Worm (Caenorhabditis elegans): ENCODE measurements around the gene spp-24.
A peak's percentile ranks its signal among the peaks of the same experiment; 100 is the strongest.

spp-24 gene

ce11 chrII:18787-19186 lies 20.6 kb downstream of the spp-24 start (continued):
- TF ChIP-seq nfya-1 (tag; optimal IDR thresholded peaks at IDR 0.05; ENCODE audit: insufficient read depth) (peak; percentile 75), ZK546.5 (tag; optimal IDR thresholded peaks at IDR 0.05) (no peak), elt-2 (tag; optimal IDR thresholded peaks at IDR 0.05) (peak; percentile 66), nhr-77 (tag; optimal IDR thresholded peaks at IDR 0.05) (no peak), nhr-25 (tag; optimal IDR thresholded peaks at IDR 0.05) (peak; percentile 95)

- TF ChIP-seq nhr-28 (tag; optimal IDR thresholded peaks at IDR 0.05) (no peak), pqm-1 (tag; optimal IDR thresholded peaks at IDR 0.05) (no peak), jun-1 (tag; optimal IDR thresholded peaks at IDR 0.05) (no peak), ama-1 (optimal IDR thresholded peaks at IDR 0.05) (no peak), nhr-23 (tag; optimal IDR thresholded peaks at IDR 0.05) (no peak), lin-39 (tag; optimal IDR thresholded peaks at IDR 0.05) (no peak), nhr-76 (tag; optimal IDR thresholded peaks at IDR 0.05) (no peak), nhr-12 (tag; optimal IDR thresholded peaks at IDR 0.05) (no peak), skn-1 (tag; optimal IDR thresholded peaks at IDR 0.05) (no peak), ztf-4 (tag; optimal IDR thresholded peaks at IDR 0.05) (no peak), daf-12 (tag; optimal IDR thresholded peaks at IDR 0.05) (no peak), nfya-1 (tag; optimal IDR thresholded peaks at IDR 0.05; ENCODE audit: insufficient read depth) (no peak), aly-2 (tag; optimal IDR thresholded peaks at IDR 0.05) (no peak), lsy-12 (tag; optimal IDR thresholded peaks at IDR 0.05) (no peak), snpc-4 (tag; optimal IDR thresholded peaks at IDR 0.05) (no peak), elt-1 (tag; optimal IDR thresholded peaks at IDR 0.05) (no peak), nhr-11 (tag; optimal IDR thresholded peaks at IDR 0.05) (no peak), fkh-2 (tag; optimal IDR thresholded peaks at IDR 0.05) (no peak), unc-39 (tag; optimal IDR thresholded peaks at IDR 0.05) (no peak)
Observed at ce11 chrII:12685-13084, 26.7 kb downstream of the spp-24 start, which contains the start of gene best-3. Gene best-3, plus strand, starts transcription at chrII:12985.

ce11 chrII:11783-12182 lies 27.6 kb downstream of the spp-24 start, which contains the start of gene best-4:
Gene best-4, minus strand, starts transcription at chrII:11883.
- TF ChIP-seq egl-27 (tag; optimal IDR thresholded peaks at IDR 0.05): no peak
- no peak for TF ChIP-seq jun-1 (tag; optimal IDR thresholded peaks at IDR 0.05)
- TF ChIP-seq lin-15B (tag; optimal IDR thresholded peaks at IDR 0.05): no peak
- TF ChIP-seq unc-62 (GFP tag; optimal IDR thresholded peaks at IDR 0.05): no peak
- TF ChIP-seq hmg-11 (tag; optimal IDR thresholded peaks at IDR 0.05): no peak
- no peak for TF ChIP-seq nhr-43 (tag; optimal IDR thresholded peaks at IDR 0.05; ENCODE audit: poor library complexity, severe bottlenecking)
- TF ChIP-seq lsy-12 (tag; optimal IDR thresholded peaks at IDR 0.05): no peak
- TF ChIP-seq sea-2 (GFP tag; optimal IDR thresholded peaks at IDR 0.05): no peak
- TF ChIP-seq nhr-237 (tag; optimal IDR thresholded peaks at IDR 0.05): no peak
- no peak for TF ChIP-seq fkh-10 (GFP tag; optimal IDR thresholded peaks at IDR 0.05)
- no peak for TF ChIP-seq fkh-2 (tag; optimal IDR thresholded peaks at IDR 0.05)
- no peak for TF ChIP-seq fos-1 (tag; optimal IDR thresholded peaks at IDR 0.05)
- no peak for TF ChIP-seq elt-2 (tag; optimal IDR thresholded peaks at IDR 0.05)
- TF ChIP-seq nhr-77 (tag; optimal IDR thresholded peaks at IDR 0.05): no peak
- no peak for TF ChIP-seq nhr-67 (tag; optimal IDR thresholded peaks at IDR 0.05)
- no peak for TF ChIP-seq pqm-1 (tag; optimal IDR thresholded peaks at IDR 0.05)
- TF ChIP-seq nhr-11 (tag; optimal IDR thresholded peaks at IDR 0.05): no peak

DNA sequence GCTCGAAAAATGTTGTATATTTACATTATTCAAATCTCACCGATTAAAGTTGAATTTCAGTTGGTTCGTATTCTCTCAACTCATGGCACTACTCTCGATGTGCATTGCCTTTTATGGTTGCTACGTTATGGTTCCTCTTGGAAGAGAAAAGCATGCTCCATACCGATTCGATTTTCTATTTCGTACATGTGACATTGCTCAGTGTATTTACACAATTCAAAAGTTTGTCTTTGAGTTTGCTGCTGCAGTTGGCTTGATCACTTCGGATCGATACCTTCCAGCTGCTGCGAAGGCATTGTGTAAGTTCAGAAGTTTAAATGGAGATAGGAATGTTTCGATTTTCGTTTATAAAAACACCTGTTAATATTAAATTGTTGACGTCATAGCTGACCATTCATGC lies 31.1 kb downstream of the spp-24 start:
- TF ChIP-seq ceh-16 (tag; optimal IDR thresholded peaks at IDR 0.05) (no peak), ZK546.5 (tag; optimal IDR thresholded peaks at IDR 0.05) (no peak), fkh-10 (GFP tag; optimal IDR thresholded peaks at IDR 0.05) (no peak), nhr-67 (tag; optimal IDR thresholded peaks at IDR 0.05) (no peak), elt-2 (tag; optimal IDR thresholded peaks at IDR 0.05) (no peak), ceh-28 (tag; optimal IDR thresholded peaks at IDR 0.05) (no peak), nhr-25 (tag; optimal IDR thresholded peaks at IDR 0.05) (no peak), lin-15B (tag; optimal IDR thresholded peaks at IDR 0.05) (no peak), nhr-23 (tag; optimal IDR thresholded peaks at IDR 0.05) (no peak), elt-1 (tag; optimal IDR thresholded peaks at IDR 0.05) (no peak), ama-1 (optimal IDR thresholded peaks at IDR 0.05) (no peak), pqm-1 (tag; optimal IDR thresholded peaks at IDR 0.05) (no peak), daf-12 (tag; optimal IDR thresholded peaks at IDR 0.05) (no peak), jun-1 (tag; optimal IDR thresholded peaks at IDR 0.05) (no peak), unc-39 (tag; optimal IDR thresholded peaks at IDR 0.05) (no peak), unc-62 (GFP tag; optimal IDR thresholded peaks at IDR 0.05) (no peak)

DNA sequence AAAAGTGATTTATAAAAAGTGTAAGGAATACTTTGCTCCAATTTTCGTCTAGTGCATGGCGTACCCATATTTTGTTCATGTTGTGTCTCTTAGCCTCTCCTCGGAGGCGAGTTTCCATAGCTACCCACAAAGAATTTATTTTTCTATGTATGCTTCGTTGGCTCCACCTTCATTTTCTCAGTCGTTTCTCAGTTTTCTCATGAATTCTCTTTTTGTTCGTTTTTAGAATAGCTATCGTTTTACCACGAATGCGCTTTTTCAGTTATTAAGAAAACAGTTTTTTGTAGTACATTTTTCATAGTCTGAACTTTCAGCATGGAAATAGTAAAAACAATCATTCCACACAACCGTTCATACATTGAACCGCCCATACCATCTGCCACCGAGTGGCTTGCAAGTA lies 33.0 kb downstream of the spp-24 start, which contains the start of gene osta-1:
TSS of gene osta-1 (plus strand) at position 309 of the 400 bp plus-strand sequence.
- no peak for TF ChIP-seq egl-27 (tag; optimal IDR thresholded peaks at IDR 0.05)
- no peak for TF ChIP-seq ceh-9 (tag; optimal IDR thresholded peaks at IDR 0.05)
- peak; percentile 75 for TF ChIP-seq nhr-11 (tag; optimal IDR thresholded peaks at IDR 0.05)
- TF ChIP-seq nhr-28 (tag; optimal IDR thresholded peaks at IDR 0.05): no peak

Data from whole organism, L3 larva.